Worm (Caenorhabditis elegans) whole organism, L1 larva: ENCODE measurements around the gene abu-2.

Experiments
- aly-2 ChIP-seq: fragments of 150-350 bp; optimal IDR thresholded peaks from 2 replicates; lab custom pipeline; 2014; ENCODE audit warnings: missing biosample characterization, missing genetic modification characterization
- ces-1 ChIP-seq: fragments of 150-350 bp; optimal IDR thresholded peaks from 2 replicates; lab custom pipeline; 2014; ENCODE audit warnings: missing biosample characterization, missing genetic modification reagents, missing genetic modification characterization
- dpl-1 ChIP-seq, 3 experiments: fragments of 150-350 bp in 2 of 3; sonication (generic microtip) in 1 of 3; optimal IDR thresholded peaks; 2 replicates each; lab custom pipeline; 2014 to 2017; ENCODE audit warnings: missing biosample characterization in 3 of 3, missing genetic modification characterization in 3 of 3, missing genetic modification reagents in 3 of 3
- fkh-8 ChIP-seq: sonication (generic microtip); optimal IDR thresholded peaks from 2 replicates; lab custom pipeline; 2016; ENCODE audit warnings: mild to moderate bottlenecking, missing genetic modification characterization, missing compliant biosample characterization
- lin-39 ChIP-seq: fragments of 150-350 bp; optimal IDR thresholded peaks from 2 replicates; lab custom pipeline; 2014; ENCODE audit warnings: missing biosample characterization, missing genetic modification reagents, missing genetic modification characterization
- nhr-76 ChIP-seq: sonication (generic microtip); optimal IDR thresholded peaks from 2 replicates; lab custom pipeline; 2017; ENCODE audit warnings: missing biosample characterization, missing genetic modification characterization
- skn-1 ChIP-seq: fragments of 150-350 bp; optimal IDR thresholded peaks from 2 replicates; lab custom pipeline; 2014; ENCODE audit warnings: missing biosample characterization, missing genetic modification characterization
- snpc-4 ChIP-seq: fragments of 150-350 bp; optimal IDR thresholded peaks from 2 replicates; lab custom pipeline; 2014; ENCODE audit warnings: missing biosample characterization, missing genetic modification characterization
- zag-1 ChIP-seq: fragments of 150-350 bp; optimal IDR thresholded peaks from 2 replicates; lab custom pipeline; 2014; ENCODE audit warnings: missing biosample characterization, missing genetic modification characterization
- ztf-11 ChIP-seq, 2 experiments: sonication (generic microtip); optimal IDR thresholded peaks; 2 replicates each; lab custom pipeline; 2016 to 2017; ENCODE audit warnings: missing genetic modification characterization in 2 of 2, missing biosample characterization in 1 of 2, missing compliant biosample characterization in 1 of 2

- TF ChIP-seq dpl-1 (GFP tag; optimal IDR thresholded peaks at IDR 0.05; lab: Kevin White, UChicago), result no peak
- TF ChIP-seq lin-39 (tag; lab: Kevin White, UChicago), result no peak
- TF ChIP-seq fkh-8, result no peak
- TF ChIP-seq snpc-4 (tag; lab: Kevin White, UChicago), result no peak
- no peak for TF ChIP-seq ces-1 (GFP tag; lab: Kevin White, UChicago)
- no peak for TF ChIP-seq zag-1 (tag; lab: Kevin White, UChicago)
- no peak for TF ChIP-seq aly-2 (tag; lab: Kevin White, UChicago)
- TF ChIP-seq nhr-76 (tag; lab: Kevin White, UChicago), result no peak
- TF ChIP-seq ztf-11 (tag; optimal IDR thresholded peaks at IDR 0.05; lab: Kevin White, UChicago), result no peak
- no peak for TF ChIP-seq skn-1
These were observed 23.5 kb downstream of the abu-2 start, which contains the start of gene F56C3.1 for ce11 chrX:1386893-1387367.
